Worm (Caenorhabditis elegans) whole organism, young adult: Measurements from ENCODE around the gene Y75B12B.11.

Source experiments
- B0261.1 ChIP-seq: sonication (generic microtip); optimal IDR thresholded peaks from 2 replicates; lab custom pipeline; 2016; ENCODE audit warnings: mild to moderate bottlenecking, missing genetic modification characterization, moderate library complexity, missing compliant biosample characterization
- B0336.3 ChIP-seq: fragments of 200-800 bp; sonication (Bioruptor generic); IDR thresholded peaks from 2 replicates; pipeline ENCODE4 v1.3.6; 2022; ENCODE audit warnings: missing genetic modification characterization, missing compliant biosample characterization
- C06A6.2 ChIP-seq: fragments of 200-800 bp; sonication (Bioruptor generic); conservative IDR thresholded peaks from 2 replicates; pipeline ENCODE4 v1.3.6; 2022; ENCODE audit warnings: missing genetic modification characterization, missing compliant biosample characterization
- D2030.7 ChIP-seq: fragments of 200-800 bp; sonication (Bioruptor generic); IDR thresholded peaks from 2 replicates; pipeline ENCODE4 v1.3.6; 2022; ENCODE audit warnings: missing genetic modification reagents, missing genetic modification characterization, missing compliant biosample characterization
- F10E7.11 ChIP-seq: sonication (generic microtip); optimal IDR thresholded peaks from 2 replicates; lab custom pipeline; 2017; ENCODE audit warnings: mild to moderate bottlenecking, missing genetic modification characterization, moderate library complexity, missing compliant biosample characterization
- F23B12.7 ChIP-seq: sonication (generic microtip); optimal IDR thresholded peaks from 2 replicates; lab custom pipeline; 2017; ENCODE audit warnings: missing genetic modification characterization, mild to moderate bottlenecking, missing compliant biosample characterization, antibody characterized with exemption, moderate library complexity; ENCODE audit not compliant: insufficient read depth
- F39B2.1 ChIP-seq: fragments of 200-800 bp; sonication (Bioruptor generic); IDR thresholded peaks from 2 replicates; pipeline ENCODE4 v1.3.6; 2022; ENCODE audit warnings: missing genetic modification reagents, missing genetic modification characterization, missing compliant biosample characterization
- F57C9.4 ChIP-seq: sonication (generic microtip); optimal IDR thresholded peaks from 2 replicates; lab custom pipeline; 2017; ENCODE audit warnings: mild to moderate bottlenecking, missing genetic modification characterization, missing compliant biosample characterization
- K11D2.4 ChIP-seq: fragments of 200-800 bp; sonication (Bioruptor generic); IDR thresholded peaks from 2 replicates; pipeline ENCODE4 v1.3.6; 2022; ENCODE audit warnings: missing genetic modification reagents, missing genetic modification characterization, missing compliant biosample characterization
- Y56A3A.18 ChIP-seq: fragments of 200-800 bp; sonication (Bioruptor generic); IDR thresholded peaks from 2 replicates; pipeline ENCODE4 v1.3.6; 2022; ENCODE audit warnings: missing genetic modification reagents, missing genetic modification characterization, missing compliant biosample characterization
- akir-1 ChIP-seq: fragments of 200-800 bp; sonication (Bioruptor generic); optimal IDR thresholded peaks from 2 replicates; lab custom pipeline; 2018; ENCODE audit warnings: mild to moderate bottlenecking, missing genetic modification characterization, moderate library complexity, missing compliant biosample characterization
- ama-1 ChIP-seq, 3 experiments: fragments of 150-350 bp in 1 of 3; sonication (generic microtip) in 2 of 3; optimal IDR thresholded peaks; 2 replicates each; lab custom pipeline; 2014 to 2018; ENCODE audit warnings: missing biosample characterization in 2 of 3, missing genetic modification characterization in 2 of 3, missing genetic modification reagents in 2 of 3
- aptf-2 ChIP-seq: fragments of 200-800 bp; sonication (Bioruptor generic); conservative IDR thresholded peaks from 2 replicates; pipeline ENCODE4 v1.3.6; 2022; ENCODE audit warnings: missing genetic modification reagents, missing genetic modification characterization, missing compliant biosample characterization
- bed-2 ChIP-seq: fragments of 200-800 bp; sonication (Bioruptor generic); IDR thresholded peaks from 2 replicates; pipeline ENCODE4 v1.3.6; 2022; ENCODE audit warnings: missing genetic modification reagents, missing genetic modification characterization, missing compliant biosample characterization
- ccch-3 ChIP-seq: fragments of 200-800 bp; sonication (Bioruptor generic); optimal IDR thresholded peaks from 2 replicates; lab custom pipeline; 2018; ENCODE audit warnings: mild to moderate bottlenecking, missing genetic modification characterization, missing compliant biosample characterization
- ceh-27 ChIP-seq: fragments of 200-800 bp; sonication (Bioruptor generic); optimal IDR thresholded peaks from 2 replicates; lab custom pipeline; 2018; ENCODE audit warnings: mild to moderate bottlenecking, missing genetic modification characterization, moderate library complexity, missing compliant biosample characterization
- ceh-40 ChIP-seq: fragments of 200-800 bp; sonication (Bioruptor generic); IDR thresholded peaks from 2 replicates; pipeline ENCODE4 v1.3.6; 2022; ENCODE audit warnings: missing genetic modification characterization, missing compliant biosample characterization
- dox-1 ChIP-seq: fragments of 200-800 bp; sonication (Bioruptor generic); IDR thresholded peaks from 2 replicates; pipeline ENCODE4 v1.3.6; 2022; ENCODE audit warnings: missing genetic modification reagents, missing genetic modification characterization, missing compliant biosample characterization
- dpl-1 ChIP-seq: fragments of 150-350 bp; optimal IDR thresholded peaks from 2 replicates; lab custom pipeline; 2014; ENCODE audit warnings: missing biosample characterization, missing genetic modification reagents, missing genetic modification characterization
- efl-1 ChIP-seq: fragments of 150-350 bp; optimal IDR thresholded peaks from 2 replicates; lab custom pipeline; 2014; ENCODE audit warnings: missing biosample characterization, missing genetic modification reagents, missing genetic modification characterization
- egl-18 ChIP-seq: fragments of 200-800 bp; sonication (Bioruptor generic); IDR thresholded peaks from 2 replicates; pipeline ENCODE4 v1.3.6; 2022; ENCODE audit warnings: missing genetic modification reagents, missing genetic modification characterization, missing compliant biosample characterization
- egrh-3 ChIP-seq: fragments of 200-800 bp; sonication (Bioruptor generic); IDR thresholded peaks from 2 replicates; pipeline ENCODE4 v1.3.6; 2022; ENCODE audit warnings: missing genetic modification reagents, missing genetic modification characterization, missing compliant biosample characterization
- gei-17 ChIP-seq: fragments of 200-800 bp; sonication (Bioruptor generic); optimal IDR thresholded peaks from 2 replicates; lab custom pipeline; 2018; ENCODE audit warnings: mild to moderate bottlenecking, missing genetic modification characterization, missing compliant biosample characterization
- hlh-12 ChIP-seq: sonication (generic microtip); optimal IDR thresholded peaks from 2 replicates; lab custom pipeline; 2016; ENCODE audit warnings: missing genetic modification characterization, missing compliant biosample characterization
- hlh-26 ChIP-seq: fragments of 200-800 bp; sonication (Bioruptor generic); conservative IDR thresholded peaks from 2 replicates; pipeline ENCODE4 v1.3.6; 2022; ENCODE audit warnings: missing genetic modification reagents, missing genetic modification characterization, missing compliant biosample characterization
- lag-1 ChIP-seq: fragments of 200-800 bp; sonication (Bioruptor generic); IDR thresholded peaks from 2 replicates; pipeline ENCODE4 v1.3.6; 2022; ENCODE audit warnings: missing genetic modification reagents, missing genetic modification characterization, missing compliant biosample characterization
- lin-35 ChIP-seq, 3 experiments: fragments of 150-350 bp in 2 of 3; sonication (generic microtip) in 1 of 3; optimal IDR thresholded peaks; 2 replicates each; lab custom pipeline; 2014 to 2018; ENCODE audit warnings: missing biosample characterization in 3 of 3, missing genetic modification characterization in 3 of 3, missing genetic modification reagents in 3 of 3
- lin-54 ChIP-seq: fragments of 200-800 bp; sonication (Bioruptor generic); optimal IDR thresholded peaks from 2 replicates; lab custom pipeline; 2018; ENCODE audit warnings: mild to moderate bottlenecking, missing genetic modification characterization, missing compliant biosample characterization
- lsy-27 ChIP-seq: sonication (generic microtip); optimal IDR thresholded peaks from 2 replicates; lab custom pipeline; 2017; ENCODE audit warnings: missing genetic modification characterization, mild to moderate bottlenecking, missing compliant biosample characterization, antibody characterized with exemption, missing genotype, borderline replicate concordance; ENCODE audit not compliant: insufficient read depth
- madf-10 ChIP-seq: sonication (generic microtip); optimal IDR thresholded peaks from 2 replicates; lab custom pipeline; 2016; ENCODE audit warnings: mild to moderate bottlenecking, missing genetic modification characterization, missing compliant biosample characterization
- mcd-1 ChIP-seq: fragments of 200-800 bp; sonication (Bioruptor generic); IDR thresholded peaks from 2 replicates; pipeline ENCODE4 v1.3.6; 2022; ENCODE audit warnings: missing genetic modification reagents, missing genetic modification characterization, missing compliant biosample characterization
- mxl-1 ChIP-seq: sonication (generic microtip); optimal IDR thresholded peaks from 2 replicates; lab custom pipeline; 2016; ENCODE audit warnings: missing genetic modification characterization, missing compliant biosample characterization
- nhr-179 ChIP-seq: sonication (generic microtip); optimal IDR thresholded peaks from 2 replicates; lab custom pipeline; 2016; ENCODE audit warnings: mild to moderate bottlenecking, missing genetic modification characterization, missing compliant biosample characterization
- pbrm-1 ChIP-seq: fragments of 200-800 bp; sonication (Bioruptor generic); IDR thresholded peaks from 2 replicates; pipeline ENCODE4 v1.3.6; 2022; ENCODE audit warnings: missing genetic modification reagents, missing genetic modification characterization, missing compliant biosample characterization
- pha-4 ChIP-seq: fragments of 150-350 bp; sonication (generic microtip); optimal IDR thresholded peaks from 2 replicates; lab custom pipeline; 2014; ENCODE audit warnings: missing biosample characterization, missing genetic modification reagents, missing genetic modification characterization
- sea-2 ChIP-seq: fragments of 200-800 bp; sonication (Bioruptor generic); IDR thresholded peaks from 2 replicates; pipeline ENCODE4 v1.3.6; 2022; ENCODE audit warnings: missing genetic modification characterization, missing compliant biosample characterization
- somi-1 ChIP-seq: fragments of 200-800 bp; sonication (Bioruptor generic); optimal IDR thresholded peaks from 2 replicates; lab custom pipeline; 2018; ENCODE audit warnings: mild to moderate bottlenecking, missing genetic modification characterization, missing compliant biosample characterization
- sptf-2 ChIP-seq: fragments of 200-800 bp; sonication (Bioruptor generic); optimal IDR thresholded peaks from 2 replicates; lab custom pipeline; 2018; ENCODE audit warnings: mild to moderate bottlenecking, missing genetic modification characterization, missing compliant biosample characterization
- tbp1 ChIP-seq: fragments of 200-800 bp; sonication (Bioruptor generic); optimal IDR thresholded peaks from 2 replicates; lab custom pipeline; 2018; ENCODE audit warnings: mild to moderate bottlenecking, missing genetic modification characterization, missing compliant biosample characterization
- unc-130 ChIP-seq: sonication (generic microtip); optimal IDR thresholded peaks from 2 replicates; lab custom pipeline; 2016; ENCODE audit warnings: missing genetic modification reagents, missing genetic modification characterization, missing compliant biosample characterization
- xnd-1 ChIP-seq: sonication (generic microtip); optimal IDR thresholded peaks from 2 replicates; lab custom pipeline; 2016; ENCODE audit warnings: missing genotype, missing genetic modification reagents, missing genetic modification characterization, missing compliant biosample characterization
- zim-3 ChIP-seq: sonication (generic microtip); optimal IDR thresholded peaks from 2 replicates; lab custom pipeline; 2017; ENCODE audit warnings: mild to moderate bottlenecking, missing genetic modification characterization, moderate library complexity, missing compliant biosample characterization
- ztf-18 ChIP-seq: sonication (generic microtip); optimal IDR thresholded peaks from 2 replicates; lab custom pipeline; 2016; ENCODE audit warnings: missing genotype, mild to moderate bottlenecking, missing genetic modification characterization, missing compliant biosample characterization
- ztf-25 ChIP-seq: fragments of 200-800 bp; sonication (Bioruptor generic); IDR thresholded peaks from 2 replicates; pipeline ENCODE4 v1.3.6; 2022; ENCODE audit warnings: missing genetic modification reagents, missing genetic modification characterization, missing compliant biosample characterization

Gene Y75B12B.11

DNA sequence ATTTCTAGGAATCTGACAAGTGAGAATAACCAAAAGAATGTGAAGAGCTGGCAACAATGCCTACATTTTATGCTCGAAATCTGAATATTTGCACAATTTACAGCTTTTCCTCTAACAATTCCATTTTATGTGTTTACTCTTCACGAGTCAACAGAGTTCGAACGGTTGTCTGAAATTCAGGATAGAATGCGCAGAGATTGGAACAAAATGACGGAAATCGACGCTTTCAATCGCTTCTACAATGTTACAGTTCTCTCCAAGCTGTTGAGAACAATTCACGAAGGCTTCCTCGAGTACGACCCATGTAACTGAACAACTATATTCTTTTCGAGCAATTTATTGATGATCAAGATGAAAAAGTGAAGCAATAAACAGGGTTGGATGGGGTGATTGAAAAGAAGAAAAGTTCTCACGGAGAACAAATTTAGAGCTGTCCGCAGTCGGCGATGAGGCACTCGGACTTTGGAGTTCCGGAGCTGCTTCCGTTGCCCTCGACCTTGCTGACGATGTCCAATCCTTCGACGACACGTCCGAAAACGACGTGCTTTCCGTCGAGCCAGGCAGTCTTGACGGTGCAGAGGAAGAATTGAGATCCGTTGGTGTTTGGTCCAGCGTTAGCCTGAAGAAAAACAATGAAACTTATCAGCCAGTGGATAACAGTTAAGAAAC, 4.7 kb upstream of the Y75B12B.11 start, which contains the start of gene Y75B12B.3 (continued):
- TF ChIP-seq hlh-26 (GFP tag; lab: Robert Waterston, UW) (no peak), egrh-3 (GFP tag; lab: Robert Waterston, UW) (peak; percentile 18; the same call in 1 of the 2 replicates), C06A6.2 (no peak), B0261.1 (peak; percentile 7), zim-3 (tag; lab: Kevin White, UChicago) (no peak), ztf-25 (GFP tag; lab: Robert Waterston, UW) (0 out of 2 replicates have a peak, but pooled peaks have one; percentile 56), aptf-2 (GFP tag; lab: Robert Waterston, UW) (no peak), unc-130 (GFP tag; lab: Kevin White, UChicago) (no peak), dox-1 (GFP tag; lab: Robert Waterston, UW) (peak; percentile 32; the same call in 1 of the 2 replicates), pbrm-1 (GFP tag; lab: Robert Waterston, UW) (0 out of 2 replicates have a peak, but pooled peaks have one; percentile 52), egl-18 (GFP tag; lab: Robert Waterston, UW) (no peak), nhr-179 (tag; lab: Kevin White, UChicago) (no peak), ccch-3 (GFP tag; lab: Kevin White, UChicago) (no peak), lag-1 (GFP tag; lab: Robert Waterston, UW) (no peak), efl-1 (GFP tag; lab: Kevin White, UChicago) (no peak), D2030.7 (no peak), F57C9.4 (tag; lab: Kevin White, UChicago) (no peak), ceh-27 (GFP tag; lab: Kevin White, UChicago) (no peak), hlh-12 (tag; lab: Kevin White, UChicago) (no peak), B0336.3 (GFP tag; lab: Robert Waterston, UW) (peak; percentile 81), mcd-1 (GFP tag; lab: Robert Waterston, UW) (peak; percentile 51), madf-10 (tag; lab: Kevin White, UChicago) (no peak), dpl-1 (GFP tag; lab: Kevin White, UChicago) (no peak), ceh-40 (GFP tag; lab: Robert Waterston, UW) (no peak), sptf-2 (GFP tag; lab: Kevin White, UChicago) (no peak), lin-35 (GFP tag; optimal IDR thresholded peaks at IDR 0.05; lab: Kevin White, UChicago) (no peak), F39B2.1 (peak; percentile 27; the same call in 1 of the 2 replicates), gei-17 (GFP tag; lab: Kevin White, UChicago) (no peak), sea-2 (GFP tag; lab: Robert Waterston, UW) (no peak), tbp1 (GFP tag; lab: Kevin White, UChicago) (peak; percentile 42), lin-54 (GFP tag; lab: Kevin White, UChicago) (peak; percentile 62), somi-1 (GFP tag; lab: Kevin White, UChicago) (no peak), F10E7.11 (tag; lab: Kevin White, UChicago) (no peak), xnd-1 (tag; lab: Kevin White, UChicago) (peak; percentile 11)

DNA sequence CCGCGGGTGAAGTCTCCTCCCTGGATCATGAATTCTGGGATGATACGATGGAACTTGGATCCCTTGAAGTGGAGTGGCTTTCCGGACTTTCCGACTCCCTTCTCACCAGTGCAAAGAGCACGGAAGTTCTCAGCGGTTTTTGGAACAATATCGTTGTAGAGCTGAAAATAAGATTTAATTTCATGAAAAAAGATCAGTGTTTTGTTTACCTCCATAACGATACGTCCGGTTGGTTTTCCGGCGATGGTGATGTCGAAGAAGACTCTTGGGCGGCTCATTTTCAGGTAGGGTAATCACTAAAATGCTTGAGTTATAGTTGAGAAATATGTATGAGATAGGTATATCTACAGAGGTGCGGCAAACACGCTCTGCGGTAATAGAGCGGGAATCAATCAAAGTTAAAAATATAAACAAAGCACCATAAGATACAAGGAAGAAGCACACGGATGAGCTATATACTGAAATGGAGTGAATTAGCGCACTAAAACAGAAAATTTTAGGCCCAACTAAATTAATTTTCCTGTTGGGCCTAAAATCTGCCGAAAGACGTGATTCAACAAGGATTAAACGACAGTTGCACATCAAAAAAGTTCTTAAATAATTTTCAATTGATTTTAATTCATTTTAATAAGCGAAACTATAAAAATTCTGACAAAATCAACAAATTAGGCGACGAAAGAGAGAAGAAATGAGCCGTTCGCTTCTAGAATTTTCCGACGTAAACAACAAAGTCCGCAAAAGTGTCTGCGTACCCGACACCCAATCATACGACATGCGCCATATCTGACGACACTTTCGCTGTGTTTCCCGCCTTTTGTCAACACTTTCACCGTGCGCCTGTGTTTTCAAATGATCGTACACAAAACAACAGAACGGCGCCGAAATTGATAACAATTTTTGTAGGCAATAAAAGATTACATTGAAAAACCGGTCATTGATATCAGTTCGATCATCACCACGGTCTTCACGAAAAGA, 3.7 kb upstream of the Y75B12B.11 start, which contains the start of the genes cyn-7 and bath-36:
TSS of gene cyn-7 (minus strand) at position 296 of the 975 bp plus-strand sequence.
TSS of gene bath-36 (plus strand) at position 806 of the 975 bp plus-strand sequence.
- no peak for TF ChIP-seq mxl-1 (tag; lab: Kevin White, UChicago)
- no peak for TF ChIP-seq lag-1 (GFP tag; lab: Robert Waterston, UW)
- TF ChIP-seq bed-2 = no peak
- peak; percentile 67 for TF ChIP-seq F23B12.7 (tag; lab: Kevin White, UChicago)
- no peak for TF ChIP-seq lsy-27 (tag; lab: Kevin White, UChicago)
- peak; percentile 71; the same call in 1 of the 2 replicates for TF ChIP-seq K11D2.4 (GFP tag; lab: Robert Waterston, UW)
- peak; percentile 36 for TF ChIP-seq pha-4 (tag; lab: Kevin White, UChicago)
- TF ChIP-seq nhr-179 (tag; lab: Kevin White, UChicago) = no peak
- no peak for TF ChIP-seq akir-1
- TF ChIP-seq somi-1 (GFP tag; lab: Kevin White, UChicago) = no peak
- TF ChIP-seq Y56A3A.18 (GFP tag; lab: Robert Waterston, UW) = no peak
- no peak for TF ChIP-seq egrh-3 (GFP tag; lab: Robert Waterston, UW)
- no peak for TF ChIP-seq ztf-18
- no peak for TF ChIP-seq sea-2 (GFP tag; lab: Robert Waterston, UW)
- no peak for TF ChIP-seq ama-1 (optimal IDR thresholded peaks at IDR 0.05; lab: Kevin White, UChicago)
- TF ChIP-seq ama-1 (GFP tag; optimal IDR thresholded peaks at IDR 0.05; lab: Kevin White, UChicago) = no peak
